Worm (Caenorhabditis elegans) whole organism, midembryonic: ENCODE data around the gene sup-12.

Experiments
- T22C8.4 ChIP-seq: fragments of 200-800 bp; sonication (Bioruptor generic); IDR thresholded peaks from 2 replicates; pipeline ENCODE4 v1.3.6; 2022; ENCODE audit warnings: missing genetic modification characterization, missing compliant biosample characterization
- cog-1 ChIP-seq: sonication (generic microtip); optimal IDR thresholded peaks from 2 replicates; lab custom pipeline; 2016; ENCODE audit warnings: missing genetic modification characterization, missing compliant biosample characterization

DNA sequence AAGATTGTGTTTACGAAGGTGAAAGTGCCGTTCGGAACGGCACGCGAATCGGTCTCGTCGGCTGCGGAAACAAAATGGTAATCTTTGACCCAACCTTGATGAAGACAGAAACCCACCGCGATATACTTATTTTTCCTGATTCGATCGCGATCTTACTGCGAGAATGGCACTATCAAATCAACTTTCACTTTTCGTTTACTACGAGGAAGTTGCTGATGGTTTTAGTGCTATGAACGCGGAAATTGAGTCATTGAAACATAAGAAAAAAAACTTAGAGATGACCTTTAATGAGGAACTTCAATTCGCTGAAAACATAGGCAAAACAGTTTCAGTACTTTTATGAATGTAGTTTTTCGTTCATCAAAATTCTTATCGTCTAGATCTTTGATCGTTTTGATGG is 28.3 kb downstream of the sup-12 start:
- TF ChIP-seq cog-1 (tag; lab: Kevin White, UChicago): no peak
- TF ChIP-seq T22C8.4 (GFP tag; lab: Robert Waterston, UW): no peak
